Worm (Caenorhabditis elegans): ENCODE results near the gene K02A6.2.

Gene K02A6.2

DNA sequence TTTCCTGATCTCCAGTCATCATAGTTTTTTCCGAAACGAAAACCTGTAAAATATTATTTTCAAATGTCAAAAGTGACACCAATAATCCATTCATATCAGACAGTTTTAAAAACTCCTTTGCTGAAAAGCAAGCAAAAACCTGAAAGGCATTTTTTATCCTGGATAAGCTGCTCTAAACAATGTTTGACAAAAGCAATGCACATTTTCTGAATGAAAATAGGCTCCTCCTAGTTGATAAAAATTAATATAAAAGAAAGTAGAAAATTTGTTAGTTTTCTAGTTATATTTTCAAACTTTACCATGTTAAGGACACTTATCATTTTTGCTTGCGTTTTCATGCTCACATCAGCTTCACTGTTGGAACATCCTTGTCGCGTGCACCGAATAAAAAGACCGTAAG, 5.4 kb downstream of the K02A6.2 start, which contains the start of gene K02A6.1:
TSS of gene K02A6.1 (plus strand) at position 301 of the 400 bp plus-strand sequence.
- no peak for TF ChIP-seq hlh-1 (tag; optimal IDR thresholded peaks at IDR 0.05)
- TF ChIP-seq elt-3 (tag; optimal IDR thresholded peaks at IDR 0.05): no peak
- TF ChIP-seq lin-32 (GFP tag; optimal IDR thresholded peaks at IDR 0.05): no peak
- TF ChIP-seq ceh-83 (GFP tag; optimal IDR thresholded peaks at IDR 0.05): no peak

- no peak for TF ChIP-seq lsy-2 (tag; optimal IDR thresholded peaks at IDR 0.05)
- no peak for TF ChIP-seq mab-5 (tag; optimal IDR thresholded peaks at IDR 0.05)
- no peak for TF ChIP-seq unc-39 (tag; optimal IDR thresholded peaks at IDR 0.05)
- no peak for TF ChIP-seq pha-4 (tag; optimal IDR thresholded peaks at IDR 0.05)
- TF ChIP-seq ces-1 (GFP tag; optimal IDR thresholded peaks at IDR 0.05): no peak
- TF ChIP-seq ham-2 (GFP tag; optimal IDR thresholded peaks at IDR 0.05): no peak
- TF ChIP-seq flh-1 (GFP tag; optimal IDR thresholded peaks at IDR 0.05): no peak
- no peak for TF ChIP-seq nhr-28 (tag; optimal IDR thresholded peaks at IDR 0.05)
- TF ChIP-seq cnd-1 (tag; optimal IDR thresholded peaks at IDR 0.05): no peak
- TF ChIP-seq bed-3 (GFP tag; optimal IDR thresholded peaks at IDR 0.05): no peak
- no peak for TF ChIP-seq nhr-76 (tag; optimal IDR thresholded peaks at IDR 0.05)
- no peak for TF ChIP-seq hlh-1 (tag; optimal IDR thresholded peaks at IDR 0.05)
- TF ChIP-seq nhr-2 (tag; optimal IDR thresholded peaks at IDR 0.05): no peak
- TF ChIP-seq elt-1 (tag; optimal IDR thresholded peaks at IDR 0.05; ENCODE audit: borderline replicate concordance, insufficient read depth): no peak
- no peak for TF ChIP-seq lin-13 (tag; optimal IDR thresholded peaks at IDR 0.05)
- TF ChIP-seq nhr-237 (tag; optimal IDR thresholded peaks at IDR 0.05): no peak
- no peak for TF ChIP-seq unc-120 (tag; optimal IDR thresholded peaks at IDR 0.05; ENCODE audit: poor library complexity, severe bottlenecking)
- TF ChIP-seq ztf-11 (tag; optimal IDR thresholded peaks at IDR 0.05): no peak
- no peak for TF ChIP-seq ceh-43 (GFP tag; optimal IDR thresholded peaks at IDR 0.05)
- no peak for TF ChIP-seq blmp-1 (tag; optimal IDR thresholded peaks at IDR 0.05)
Observed at ce11 chrX:8218653-8219052, 6.2 kb downstream of the K02A6.2 start, which contains the start of gene K02A6.4. Gene K02A6.4 (minus strand): TSS chrX:8218753.

- no peak for TF ChIP-seq ces-1 (GFP tag; optimal IDR thresholded peaks at IDR 0.05)
- no peak for TF ChIP-seq ztf-11 (tag; optimal IDR thresholded peaks at IDR 0.05)
- no peak for TF ChIP-seq blmp-1 (tag; optimal IDR thresholded peaks at IDR 0.05)
- TF ChIP-seq lsy-2 (tag; optimal IDR thresholded peaks at IDR 0.05): no peak
- no peak for TF ChIP-seq tbx-8 (GFP tag; optimal IDR thresholded peaks at IDR 0.05)
- no peak for TF ChIP-seq drap-1 (GFP tag; optimal IDR thresholded peaks at IDR 0.05)
- no peak for TF ChIP-seq hlh-1 (tag; optimal IDR thresholded peaks at IDR 0.05)
- no peak for TF ChIP-seq cnd-1 (tag; optimal IDR thresholded peaks at IDR 0.05)
- TF ChIP-seq bed-3 (GFP tag; optimal IDR thresholded peaks at IDR 0.05): no peak
Observed at ce11 chrX:8216957-8217356, 7.9 kb downstream of the K02A6.2 start.

DNA sequence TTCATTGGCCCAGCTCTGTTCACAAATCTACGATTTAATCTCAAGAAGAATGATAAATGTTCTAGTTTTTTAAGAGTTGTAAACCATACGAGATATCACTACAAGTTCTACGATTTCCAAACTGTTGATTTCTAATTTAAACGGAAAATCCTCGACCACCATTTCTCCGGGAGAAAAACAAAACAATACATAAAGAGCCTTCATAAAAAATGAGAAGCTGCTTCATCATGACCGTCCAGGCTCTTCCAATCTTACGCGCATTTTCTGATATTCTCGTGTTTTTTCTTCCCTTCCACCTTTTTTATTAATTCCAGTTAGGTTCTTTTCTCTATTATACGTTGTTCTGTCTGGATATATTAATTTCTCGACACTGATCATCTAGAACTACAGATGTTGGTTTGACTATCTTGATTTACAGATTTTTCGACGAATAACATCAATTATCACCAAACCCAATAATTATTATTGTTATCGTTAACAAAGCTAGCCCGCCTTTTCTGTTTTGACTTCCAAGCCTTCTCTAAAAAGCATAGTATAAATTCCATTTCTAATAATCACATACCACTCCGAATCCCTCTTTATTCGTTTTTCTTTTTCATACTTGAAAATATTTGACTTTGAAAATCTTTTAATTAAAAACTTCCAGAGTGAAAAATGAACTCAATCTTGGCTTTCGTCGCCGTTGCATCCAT, 10.2 kb downstream of the K02A6.2 start, which contains the start of gene C47D2.1:
TSS of gene C47D2.1 (plus strand) at position 642 of the 692 bp plus-strand sequence.
- TF ChIP-seq sptf-1 (tag; optimal IDR thresholded peaks at IDR 0.05): no peak

DNA sequence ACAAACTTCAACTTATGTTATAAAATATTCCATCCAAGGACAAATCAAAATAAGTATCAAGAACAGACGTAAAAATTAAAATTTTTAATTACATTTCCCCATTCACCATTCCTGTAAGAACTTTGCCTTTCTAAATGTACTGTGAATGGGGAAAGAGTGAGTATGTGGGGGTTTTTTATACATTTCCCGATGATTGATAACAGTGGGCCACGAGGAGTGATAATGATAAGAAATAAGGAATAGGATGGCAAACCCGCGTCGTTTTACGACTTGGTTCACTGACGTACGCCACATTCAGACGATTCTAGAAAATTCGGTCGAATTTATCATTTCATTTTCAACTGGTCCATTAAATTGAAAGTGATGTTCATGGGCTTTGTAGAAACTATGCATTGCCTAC, 13.8 kb downstream of the K02A6.2 start, which contains the start of gene cdd-1:
TSS of gene cdd-1 (minus strand) at position 151 of the 400 bp plus-strand sequence.
- TF ChIP-seq mep-1 (tag; optimal IDR thresholded peaks at IDR 0.05): no peak
- TF ChIP-seq zip-8 (tag; optimal IDR thresholded peaks at IDR 0.05): no peak
- TF ChIP-seq nhr-2 (tag; optimal IDR thresholded peaks at IDR 0.05): no peak
- no peak for TF ChIP-seq ceh-39 (tag; optimal IDR thresholded peaks at IDR 0.05)
- no peak for TF ChIP-seq nhr-28 (tag; optimal IDR thresholded peaks at IDR 0.05)
- no peak for TF ChIP-seq lsy-2 (tag; optimal IDR thresholded peaks at IDR 0.05)
- no peak for TF ChIP-seq lin-32 (GFP tag; optimal IDR thresholded peaks at IDR 0.05)
- TF ChIP-seq snpc-4 (tag; optimal IDR thresholded peaks at IDR 0.05): no peak
- no peak for TF ChIP-seq unc-39 (tag; optimal IDR thresholded peaks at IDR 0.05)
- TF ChIP-seq ces-1 (GFP tag; optimal IDR thresholded peaks at IDR 0.05): no peak
- no peak for TF ChIP-seq hlh-1 (tag; optimal IDR thresholded peaks at IDR 0.05)
- no peak for TF ChIP-seq unc-62 (GFP tag; optimal IDR thresholded peaks at IDR 0.05)
- no peak for TF ChIP-seq flh-1 (GFP tag; optimal IDR thresholded peaks at IDR 0.05)
- no peak for TF ChIP-seq ztf-11 (tag; optimal IDR thresholded peaks at IDR 0.05)
- TF ChIP-seq unc-120 (tag; optimal IDR thresholded peaks at IDR 0.05; ENCODE audit: poor library complexity, severe bottlenecking): no peak
- TF ChIP-seq tbx-8 (GFP tag; optimal IDR thresholded peaks at IDR 0.05): no peak
- TF ChIP-seq nhr-237 (tag; optimal IDR thresholded peaks at IDR 0.05): no peak

Measured in whole organism, mixed stage, embryonic.